Fruit fly (Drosophila melanogaster): ENCODE results near the gene Jon25Biii.

- TF ChIP-seq CG3919 (GFP tag; optimal IDR thresholded peaks at IDR 0.05) (peak; percentile 50), Lpt (GFP tag; optimal IDR thresholded peaks at IDR 0.05) (no peak), fkh (GFP tag; optimal IDR thresholded peaks at IDR 0.05) (peak; percentile 66), Sox102F (GFP tag; optimal IDR thresholded peaks at IDR 0.05) (no peak)
Observed at dm6 chr2L:4915715-4916153, 34.8 kb downstream of the Jon25Biii start.

Measured in whole organism, prepupa.